Worm (Caenorhabditis elegans) whole organism, young adult: ENCODE results near the gene F07F6.8.

ENCODE experiments used
- B0035.1 ChIP-seq: sonication (generic microtip); optimal IDR thresholded peaks from 2 replicates; lab custom pipeline; 2016; ENCODE audit warnings: missing genetic modification characterization, mild to moderate bottlenecking, missing compliant biosample characterization, missing genotype, missing genetic modification reagents
- C06A6.2 ChIP-seq: fragments of 200-800 bp; sonication (Bioruptor generic); conservative IDR thresholded peaks from 2 replicates; pipeline ENCODE4 v1.3.6; 2022; ENCODE audit warnings: missing genetic modification characterization, missing compliant biosample characterization
- T26A5.8 ChIP-seq: sonication (generic microtip); optimal IDR thresholded peaks from 2 replicates; lab custom pipeline; 2016; ENCODE audit warnings: missing genetic modification characterization, missing compliant biosample characterization
- Y56A3A.18 ChIP-seq: fragments of 200-800 bp; sonication (Bioruptor generic); IDR thresholded peaks from 2 replicates; pipeline ENCODE4 v1.3.6; 2022; ENCODE audit warnings: missing genetic modification reagents, missing genetic modification characterization, missing compliant biosample characterization
- ZK185.1 ChIP-seq: sonication (generic microtip); optimal IDR thresholded peaks from 2 replicates; lab custom pipeline; 2016; ENCODE audit warnings: mild to moderate bottlenecking, missing genetic modification characterization, missing compliant biosample characterization; ENCODE audit not compliant: poor library complexity, severe bottlenecking
- aptf-3 ChIP-seq: fragments of 200-800 bp; sonication (Bioruptor generic); IDR thresholded peaks from 2 replicates; pipeline ENCODE4 v1.3.6; 2022; ENCODE audit warnings: missing genetic modification characterization, missing compliant biosample characterization
- attf-3 ChIP-seq: fragments of 200-800 bp; sonication (Bioruptor generic); conservative IDR thresholded peaks from 2 replicates; pipeline ENCODE4 v1.3.6; 2022; ENCODE audit warnings: missing genetic modification reagents, missing genetic modification characterization, missing compliant biosample characterization
- attf-5 ChIP-seq: fragments of 200-800 bp; sonication (Bioruptor generic); optimal IDR thresholded peaks from 2 replicates; lab custom pipeline; 2018; ENCODE audit warnings: mild to moderate bottlenecking, missing genetic modification characterization, missing compliant biosample characterization
- bed-2 ChIP-seq: fragments of 200-800 bp; sonication (Bioruptor generic); IDR thresholded peaks from 2 replicates; pipeline ENCODE4 v1.3.6; 2022; ENCODE audit warnings: missing genetic modification reagents, missing genetic modification characterization, missing compliant biosample characterization
- ccch-3 ChIP-seq: fragments of 200-800 bp; sonication (Bioruptor generic); optimal IDR thresholded peaks from 2 replicates; lab custom pipeline; 2018; ENCODE audit warnings: mild to moderate bottlenecking, missing genetic modification characterization, missing compliant biosample characterization
- cebp-1 ChIP-seq, 2 experiments: fragments of 200-800 bp in 1 of 2; sonication (Bioruptor generic) in 1 of 2; sonication (generic microtip) in 1 of 2; IDR thresholded peaks in 1 of 2; optimal IDR thresholded peaks in 1 of 2; 2 replicates each; pipeline versions ENCODE4 v1.3.6 to Lab custom; 2017 to 2022; ENCODE audit warnings: missing compliant biosample characterization in 2 of 2, missing genetic modification characterization in 2 of 2, mild to moderate bottlenecking in 1 of 2, missing genetic modification reagents in 1 of 2, moderate library complexity in 1 of 2
- cebp-2 ChIP-seq: fragments of 200-800 bp; sonication (Bioruptor generic); IDR thresholded peaks from 2 replicates; pipeline ENCODE4 v1.3.6; 2022; ENCODE audit warnings: missing genetic modification characterization, missing compliant biosample characterization
- ceh-100 ChIP-seq: fragments of 200-800 bp; sonication (Bioruptor generic); IDR thresholded peaks from 2 replicates; pipeline ENCODE4 v1.3.6; 2022; ENCODE audit warnings: missing genetic modification reagents, missing genetic modification characterization, missing compliant biosample characterization
- ceh-40 ChIP-seq: fragments of 200-800 bp; sonication (Bioruptor generic); IDR thresholded peaks from 2 replicates; pipeline ENCODE4 v1.3.6; 2022; ENCODE audit warnings: missing genetic modification characterization, missing compliant biosample characterization
- ceh-58 ChIP-seq: fragments of 200-800 bp; sonication (Bioruptor generic); IDR thresholded peaks from 2 replicates; pipeline ENCODE4 v1.3.6; 2022; ENCODE audit warnings: missing genetic modification characterization, missing compliant biosample characterization
- ceh-79 ChIP-seq: sonication (generic microtip); optimal IDR thresholded peaks from 2 replicates; lab custom pipeline; 2017; ENCODE audit warnings: mild to moderate bottlenecking, missing genetic modification characterization, missing compliant biosample characterization
- chd-7 ChIP-seq: sonication (generic microtip); optimal IDR thresholded peaks from 2 replicates; lab custom pipeline; 2016; ENCODE audit warnings: mild to moderate bottlenecking, missing genetic modification characterization, moderate library complexity, missing compliant biosample characterization
- die-1 ChIP-seq: sonication (generic microtip); optimal IDR thresholded peaks from 2 replicates; lab custom pipeline; 2016; ENCODE audit warnings: missing genotype, mild to moderate bottlenecking, missing genetic modification characterization, missing compliant biosample characterization
- dox-1 ChIP-seq: fragments of 200-800 bp; sonication (Bioruptor generic); IDR thresholded peaks from 2 replicates; pipeline ENCODE4 v1.3.6; 2022; ENCODE audit warnings: missing genetic modification reagents, missing genetic modification characterization, missing compliant biosample characterization
- dpl-1 ChIP-seq: fragments of 150-350 bp; optimal IDR thresholded peaks from 2 replicates; lab custom pipeline; 2014; ENCODE audit warnings: missing biosample characterization, missing genetic modification reagents, missing genetic modification characterization
- efl-1 ChIP-seq: fragments of 150-350 bp; optimal IDR thresholded peaks from 2 replicates; lab custom pipeline; 2014; ENCODE audit warnings: missing biosample characterization, missing genetic modification reagents, missing genetic modification characterization
- hmg-1.2 ChIP-seq: fragments of 200-800 bp; sonication (Bioruptor generic); IDR thresholded peaks from 2 replicates; pipeline ENCODE4 v1.3.6; 2022; ENCODE audit warnings: missing genetic modification reagents, missing genetic modification characterization, missing compliant biosample characterization
- hmg-20 ChIP-seq: fragments of 200-800 bp; sonication (Bioruptor generic); IDR thresholded peaks from 2 replicates; pipeline ENCODE4 v1.3.6; 2022; ENCODE audit warnings: missing genetic modification reagents, missing genetic modification characterization, missing compliant biosample characterization
- let-607 ChIP-seq, 2 experiments: fragments of 200-800 bp in 1 of 2; sonication (Bioruptor generic) in 1 of 2; sonication (generic microtip) in 1 of 2; optimal IDR thresholded peaks; 2 replicates each; lab custom pipeline; 2016 to 2018; ENCODE audit warnings: mild to moderate bottlenecking in 2 of 2, missing compliant biosample characterization in 2 of 2, missing genetic modification characterization in 2 of 2, moderate library complexity in 2 of 2, missing genotype in 1 of 2
- lin-26 ChIP-seq: fragments of 200-800 bp; sonication (Bioruptor generic); IDR thresholded peaks from 2 replicates; pipeline ENCODE4 v1.3.6; 2022; ENCODE audit warnings: missing genetic modification reagents, missing genetic modification characterization, missing compliant biosample characterization
- lin-54 ChIP-seq: fragments of 200-800 bp; sonication (Bioruptor generic); optimal IDR thresholded peaks from 2 replicates; lab custom pipeline; 2018; ENCODE audit warnings: mild to moderate bottlenecking, missing genetic modification characterization, missing compliant biosample characterization
- madf-3 ChIP-seq: fragments of 200-800 bp; sonication (Bioruptor generic); IDR thresholded peaks from 2 replicates; pipeline ENCODE4 v1.3.6; 2022; ENCODE audit warnings: missing genetic modification reagents, missing genetic modification characterization, missing compliant biosample characterization
- mel-28 ChIP-seq: sonication (generic microtip); optimal IDR thresholded peaks from 2 replicates; lab custom pipeline; 2016; ENCODE audit warnings: borderline replicate concordance, mild to moderate bottlenecking, missing genetic modification characterization, missing compliant biosample characterization
- mxl-1 ChIP-seq: sonication (generic microtip); optimal IDR thresholded peaks from 2 replicates; lab custom pipeline; 2016; ENCODE audit warnings: missing genetic modification characterization, missing compliant biosample characterization
- nfyb-1 ChIP-seq: fragments of 200-800 bp; sonication (Bioruptor generic); IDR thresholded peaks from 2 replicates; pipeline ENCODE4 v1.3.6; 2022; ENCODE audit warnings: missing genetic modification reagents, missing genetic modification characterization, missing compliant biosample characterization
- nhr-27 ChIP-seq: fragments of 200-800 bp; sonication (Bioruptor generic); optimal IDR thresholded peaks from 2 replicates; lab custom pipeline; 2018; ENCODE audit warnings: mild to moderate bottlenecking, missing genetic modification characterization, moderate library complexity, missing compliant biosample characterization
- pbrm-1 ChIP-seq: fragments of 200-800 bp; sonication (Bioruptor generic); IDR thresholded peaks from 2 replicates; pipeline ENCODE4 v1.3.6; 2022; ENCODE audit warnings: missing genetic modification reagents, missing genetic modification characterization, missing compliant biosample characterization
- snpc-4 ChIP-seq, 5 experiments: fragments of 150-350 bp in 1 of 5; sonication (generic microtip) in 4 of 5; optimal IDR thresholded peaks; 2 replicates each; lab custom pipeline; 2014 to 2018; ENCODE audit warnings: missing genetic modification characterization in 5 of 5, missing biosample characterization in 3 of 5, antibody characterized with exemption in 2 of 5, mild to moderate bottlenecking in 2 of 5, missing compliant biosample characterization in 2 of 5, missing genotype in 2 of 5, moderate library complexity in 2 of 5, missing genetic modification reagents in 1 of 5
- somi-1 ChIP-seq: fragments of 200-800 bp; sonication (Bioruptor generic); optimal IDR thresholded peaks from 2 replicates; lab custom pipeline; 2018; ENCODE audit warnings: mild to moderate bottlenecking, missing genetic modification characterization, missing compliant biosample characterization
- tbx-9 ChIP-seq: sonication (generic microtip); optimal IDR thresholded peaks from 2 replicates; lab custom pipeline; 2016; ENCODE audit warnings: borderline replicate concordance, missing genetic modification characterization, inconsistent platforms, missing compliant biosample characterization
- tlf-1 ChIP-seq: fragments of 200-800 bp; sonication (Bioruptor generic); optimal IDR thresholded peaks from 2 replicates; lab custom pipeline; 2018; ENCODE audit warnings: mild to moderate bottlenecking, missing genetic modification characterization, missing compliant biosample characterization
- unc-130 ChIP-seq: sonication (generic microtip); optimal IDR thresholded peaks from 2 replicates; lab custom pipeline; 2016; ENCODE audit warnings: missing genetic modification reagents, missing genetic modification characterization, missing compliant biosample characterization
- zim-3 ChIP-seq: sonication (generic microtip); optimal IDR thresholded peaks from 2 replicates; lab custom pipeline; 2017; ENCODE audit warnings: mild to moderate bottlenecking, missing genetic modification characterization, moderate library complexity, missing compliant biosample characterization
- ztf-18 ChIP-seq: sonication (generic microtip); optimal IDR thresholded peaks from 2 replicates; lab custom pipeline; 2016; ENCODE audit warnings: missing genotype, mild to moderate bottlenecking, missing genetic modification characterization, missing compliant biosample characterization
- ztf-26 ChIP-seq: sonication (generic microtip); optimal IDR thresholded peaks from 2 replicates; lab custom pipeline; 2017; ENCODE audit warnings: missing genetic modification characterization, missing compliant biosample characterization

F07F6.8 gene

ce11 chrII:5398779-5399178 is 26.8 kb downstream of the F07F6.8 start, which contains the start of gene fbxl-3:
fbxl-3 (minus strand) TSS chrII:5398902.
- TF ChIP-seq chd-7 (no peak), nhr-27 (tag; lab: Kevin White, UChicago) (no peak), hmg-20 (GFP tag; lab: Robert Waterston, UW) (no peak), hmg-1.2 (peak; percentile 83; the same call in 1 of the 2 replicates), tlf-1 (no peak), ccch-3 (GFP tag; lab: Kevin White, UChicago) (no peak), T26A5.8 (no peak)

DNA sequence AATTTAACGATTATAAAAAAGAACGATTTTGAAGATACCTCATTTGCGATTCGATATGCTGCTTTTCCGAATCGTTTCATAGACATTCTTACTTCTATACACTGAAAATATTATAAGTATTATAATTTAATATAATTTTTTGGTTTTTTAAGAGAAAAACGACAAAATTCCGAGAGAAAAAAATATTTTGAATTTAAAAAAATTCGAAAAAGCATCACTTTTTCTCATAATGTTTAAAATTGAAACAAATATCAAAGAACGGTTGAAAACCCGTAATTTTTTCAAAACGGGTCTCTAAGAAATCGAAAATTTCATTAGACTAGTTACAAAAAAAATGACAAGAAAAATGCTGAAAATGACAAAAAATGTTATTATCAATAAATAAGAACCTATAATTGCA is 29.9 kb downstream of the F07F6.8 start, which contains the start of gene pink-1:
Gene pink-1 (minus strand): TSS at position 101 of the 400 bp plus-strand sequence.
- TF ChIP-seq ceh-79 (tag; lab: Kevin White, UChicago), result no peak
- no peak for TF ChIP-seq ceh-40 (GFP tag; lab: Robert Waterston, UW)
- TF ChIP-seq lin-26 (GFP tag; lab: Robert Waterston, UW), result no peak
- TF ChIP-seq attf-5 (GFP tag; lab: Kevin White, UChicago), result no peak
- no peak for TF ChIP-seq T26A5.8

DNA sequence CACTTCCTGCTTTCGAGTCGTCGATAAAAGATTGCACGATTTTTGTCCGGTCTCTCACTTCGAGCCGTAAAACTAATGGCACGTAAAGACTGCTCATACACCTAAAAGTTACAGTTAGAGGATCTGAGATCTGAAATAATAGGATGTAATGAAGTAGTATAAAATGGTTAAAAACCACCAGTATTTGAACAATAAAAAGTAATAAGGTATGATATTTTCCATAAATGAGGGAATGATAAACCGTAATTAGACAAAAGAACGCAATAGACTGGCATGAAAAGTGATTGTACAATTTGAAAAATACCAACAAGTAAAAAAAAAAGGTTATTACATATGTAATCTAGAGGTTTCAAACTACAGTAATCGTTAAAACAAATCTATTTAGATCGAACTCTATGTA is 32.4 kb downstream of the F07F6.8 start, which contains the start of gene brap-2:
Gene brap-2 (minus strand): TSS at position 101 of the 400 bp plus-strand sequence.
- TF ChIP-seq attf-3 (GFP tag; lab: Robert Waterston, UW) (no peak), tbx-9 (tag; lab: Kevin White, UChicago) (no peak), lin-54 (no peak), nhr-27 (tag; lab: Kevin White, UChicago) (no peak), somi-1 (GFP tag; lab: Kevin White, UChicago) (no peak), dpl-1 (no peak), B0035.1 (no peak), aptf-3 (no peak)

DNA sequence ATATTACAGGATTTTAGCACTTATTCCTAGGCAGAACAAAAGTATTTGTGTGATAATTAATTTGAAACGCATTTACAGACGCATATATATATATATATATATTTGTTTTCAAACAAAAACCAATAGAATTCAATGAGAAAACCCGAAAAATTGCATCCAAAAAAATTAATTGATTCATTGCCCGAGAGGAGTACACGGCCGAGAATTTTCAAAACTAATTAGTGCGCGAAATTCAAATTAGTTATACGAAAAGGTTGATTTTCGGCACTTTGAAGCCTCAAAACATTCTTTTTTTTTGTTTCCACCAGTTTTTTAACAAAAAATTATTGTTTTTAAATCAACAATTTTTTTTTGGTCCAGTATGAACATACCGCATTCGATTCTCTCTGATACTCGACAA is 34.1 kb downstream of the F07F6.8 start:
- no peak for TF ChIP-seq bed-2 (GFP tag; lab: Robert Waterston, UW)
- no peak for TF ChIP-seq mxl-1 (tag; lab: Kevin White, UChicago)
- no peak for TF ChIP-seq ccch-3 (GFP tag; lab: Kevin White, UChicago)
- TF ChIP-seq cebp-2 (GFP tag; lab: Robert Waterston, UW), result no peak
- peak; percentile 25 for TF ChIP-seq lin-54
- no peak for TF ChIP-seq ceh-58 (GFP tag; lab: Robert Waterston, UW)
- TF ChIP-seq attf-3 (GFP tag; lab: Robert Waterston, UW), result no peak
- no peak for TF ChIP-seq unc-130
- no peak for TF ChIP-seq zim-3 (tag; lab: Kevin White, UChicago)
- TF ChIP-seq, all 124 proteins: peak for 1

DNA sequence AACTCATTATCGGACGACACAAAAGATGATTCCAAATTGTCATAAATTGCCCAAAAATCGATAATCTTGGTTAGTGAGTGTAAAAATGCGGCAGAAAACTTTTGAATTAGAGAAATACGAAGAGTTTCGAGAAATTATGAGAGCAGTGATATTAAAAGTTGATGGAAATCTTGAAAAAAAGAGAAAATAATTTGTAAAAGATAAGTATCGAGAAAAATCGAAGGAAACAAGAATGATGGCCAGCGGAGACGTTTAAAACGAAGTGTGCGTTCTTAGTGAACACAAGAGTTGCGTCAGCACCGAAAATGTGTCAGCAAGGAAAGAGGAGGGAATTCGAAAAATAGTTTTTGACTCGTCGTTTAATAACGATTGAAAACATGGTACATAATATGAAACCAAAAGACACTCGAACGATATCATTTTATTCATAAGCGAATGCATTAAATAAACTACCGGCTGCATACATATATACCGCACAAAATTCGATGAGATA is 35.7 kb downstream of the F07F6.8 start, which contains the start of gene ndx-6:
Gene ndx-6 (minus strand): TSS at position 51 of the 493 bp plus-strand sequence.
- TF ChIP-seq die-1 (tag; lab: Kevin White, UChicago) (no peak), mel-28 (tag; lab: Kevin White, UChicago) (no peak), dox-1 (peak; percentile 67), ceh-100 (GFP tag; lab: Robert Waterston, UW) (peak; percentile 60; the same call in 1 of the 2 replicates), nfyb-1 (peak; percentile 77; the same call in 1 of the 2 replicates), let-607 (tag; optimal IDR thresholded peaks at IDR 0.05; lab: Kevin White, UChicago) (peak in 1 of 2 experiments; percentile 52), dpl-1 (peak; percentile 92), hmg-1.2 (peak; percentile 43; the same call in 1 of the 2 replicates), snpc-4 (GFP tag; optimal IDR thresholded peaks at IDR 0.05; lab: Kevin White, UChicago) (no peak), snpc-4 (tag; optimal IDR thresholded peaks at IDR 0.05; lab: Kevin White, UChicago) (peak in 3 of 4 experiments; percentile 49 to 64 (median 54)), ztf-18 (peak; percentile 95), madf-3 (peak; percentile 75; the same call in 1 of the 2 replicates), pbrm-1 (peak; percentile 52; the same call in 1 of the 2 replicates), Y56A3A.18 (GFP tag; lab: Robert Waterston, UW) (no peak), cebp-1 (GFP tag; IDR thresholded peaks at IDR 0.05; lab: Robert Waterston, UW) (no peak), cebp-1 (tag; optimal IDR thresholded peaks at IDR 0.05; lab: Kevin White, UChicago) (peak; percentile 65), ztf-26 (tag; lab: Kevin White, UChicago) (peak; percentile 9), efl-1 (GFP tag; lab: Kevin White, UChicago) (peak; percentile 85), C06A6.2 (GFP tag; lab: Robert Waterston, UW) (0 out of 2 replicates have a peak, but pooled peaks have one; percentile 54), ZK185.1 (peak; percentile 74)
